Fruit fly (Drosophila melanogaster): ENCODE measurements around the gene CG12502.

CG12502 gene

dm6 chr3L:818438-819138 lies 46.6 kb upstream of the CG12502 start:
- peak; percentile 29 for TF ChIP-seq Blimp-1 (GFP tag; optimal IDR thresholded peaks at IDR 0.05)
- TF ChIP-seq CG2199 (GFP tag; IDR thresholded peaks at IDR 0.05) = no peak
- no peak for TF ChIP-seq Meics (GFP tag; optimal IDR thresholded peaks at IDR 0.05)
- TF ChIP-seq BtbVII (GFP tag; optimal IDR thresholded peaks at IDR 0.05) = no peak
- no peak for TF ChIP-seq sens-2 (GFP tag; IDR thresholded peaks at IDR 0.05)
- TF ChIP-seq Myb (GFP tag; optimal IDR thresholded peaks at IDR 0.05) = no peak
- TF ChIP-seq sima (GFP tag; optimal IDR thresholded peaks at IDR 0.05) = no peak
- 0 out of 3 replicates have a peak, but pooled peaks have one; percentile 44 for TF ChIP-seq CG34422 (GFP tag; IDR thresholded peaks at IDR 0.05)
- no peak for TF ChIP-seq Hr39 (optimal IDR thresholded peaks at IDR 0.05)
- TF ChIP-seq CG4707 (GFP tag; optimal IDR thresholded peaks at IDR 0.05) = no peak
- peak; percentile 16 for TF ChIP-seq Ssrp (tag; optimal IDR thresholded peaks at IDR 0.05)
- no peak for TF ChIP-seq CG4854 (GFP tag; optimal IDR thresholded peaks at IDR 0.05)
- TF ChIP-seq HHEX (GFP tag; optimal IDR thresholded peaks at IDR 0.05) = no peak
- no peak for TF ChIP-seq run (tag; optimal IDR thresholded peaks at IDR 0.05)
- TF ChIP-seq CG8924 (tag; optimal IDR thresholded peaks at IDR 0.05) = peak; percentile 3
- TF ChIP-seq seq (GFP tag; IDR thresholded peaks at IDR 0.05) = peak; percentile 46; the same call in 1 of the 2 replicates
- no peak for TF ChIP-seq Atf6 (GFP tag; IDR thresholded peaks at IDR 0.05)
- no peak for TF ChIP-seq Eip74EF (GFP tag; optimal IDR thresholded peaks at IDR 0.05)
- no peak for TF ChIP-seq CG11398 (GFP tag; optimal IDR thresholded peaks at IDR 0.05)
- TF ChIP-seq sug (tag; optimal IDR thresholded peaks at IDR 0.05) = no peak
- no peak for TF ChIP-seq CG9797 (GFP tag; optimal IDR thresholded peaks at IDR 0.05)
- no peak for TF ChIP-seq Dip3 (GFP tag; optimal IDR thresholded peaks at IDR 0.05)
- no peak for TF ChIP-seq caup (GFP tag; optimal IDR thresholded peaks at IDR 0.05; ENCODE audit: severe bottlenecking)
- TF ChIP-seq CG1603 (tag; optimal IDR thresholded peaks at IDR 0.05) = peak; percentile 34
- TF ChIP-seq CG14667 (GFP tag; IDR thresholded peaks at IDR 0.05) = no peak
- no peak for TF ChIP-seq ap (GFP tag; IDR thresholded peaks at IDR 0.05)
- no peak for TF ChIP-seq lmd (GFP tag; IDR thresholded peaks at IDR 0.05)
- TF ChIP-seq CG2712 (tag; optimal IDR thresholded peaks at IDR 0.05) = peak; percentile 14
- no peak for TF ChIP-seq CG12071 (GFP tag; optimal IDR thresholded peaks at IDR 0.05)
- peak; percentile 21 for TF ChIP-seq CG18262 (tag; optimal IDR thresholded peaks at IDR 0.05)
- TF ChIP-seq CG15514 (GFP tag; optimal IDR thresholded peaks at IDR 0.05) = no peak
- TF ChIP-seq h (optimal IDR thresholded peaks at IDR 0.05) = no peak
- TF ChIP-seq CG11504 (tag; optimal IDR thresholded peaks at IDR 0.05) = peak; percentile 65
- no peak for TF ChIP-seq CG7745 (tag; optimal IDR thresholded peaks at IDR 0.05)
- TF ChIP-seq CG6813 (GFP tag; optimal IDR thresholded peaks at IDR 0.05) = no peak
- TF ChIP-seq CG14710 (tag; optimal IDR thresholded peaks at IDR 0.05) = no peak
- no peak for TF ChIP-seq odd (GFP tag; optimal IDR thresholded peaks at IDR 0.05)
- TF ChIP-seq tap (tag; optimal IDR thresholded peaks at IDR 0.05) = no peak
- peak; percentile 1 for TF ChIP-seq Asciz (GFP tag; optimal IDR thresholded peaks at IDR 0.05)
- TF ChIP-seq fd64A (GFP tag; optimal IDR thresholded peaks at IDR 0.05) = no peak
- TF ChIP-seq CG12659 (GFP tag; optimal IDR thresholded peaks at IDR 0.05) = peak; percentile 11
- TF ChIP-seq her (GFP tag; optimal IDR thresholded peaks at IDR 0.05) = no peak
- no peak for TF ChIP-seq Jarid2 (GFP tag; optimal IDR thresholded peaks at IDR 0.05)
- no peak for TF ChIP-seq CG11247 (GFP tag; IDR thresholded peaks at IDR 0.05)
- TF ChIP-seq CG30403 (GFP tag; optimal IDR thresholded peaks at IDR 0.05) = peak; percentile 16
- no peak for TF ChIP-seq CG13287 (GFP tag; IDR thresholded peaks at IDR 0.05; ENCODE audit: partially characterized antibody)
- TF ChIP-seq sna (GFP tag; IDR thresholded peaks at IDR 0.05; ENCODE audit: partially characterized antibody) = no peak
- no peak for TF ChIP-seq chn (GFP tag; optimal IDR thresholded peaks at IDR 0.05)
- peak; percentile 20 for TF ChIP-seq grau (tag; optimal IDR thresholded peaks at IDR 0.05)
- no peak; the same call in 1 of the 2 replicates for TF ChIP-seq H2.0 (GFP tag; IDR thresholded peaks at IDR 0.05)
